Fruit fly (Drosophila melanogaster) whole organism: Measurements from ENCODE around the gene Rbp1.

Experiments used
- CG8478 ChIP-seq: fragments of >200 bp; optimal IDR thresholded peaks from 2 replicates; lab custom pipeline; 2018; ENCODE audit warnings: inconsistent platforms
- Dll ChIP-seq: fragments of >200 bp; optimal IDR thresholded peaks from 2 replicates; lab custom pipeline; 2017
- EcR ChIP-seq, 2 experiments: fragments of >200 bp; optimal IDR thresholded peaks; 2 replicates each; lab custom pipeline; 2017; ENCODE audit warnings: missing biosample characterization in 2 of 2, missing genetic modification characterization in 2 of 2, missing genetic modification reagents in 2 of 2
- pan ChIP-seq: fragments of >200 bp; optimal IDR thresholded peaks from 2 replicates; lab custom pipeline; 2017
- psq ChIP-seq: fragments of >200 bp; optimal IDR thresholded peaks from 2 replicates; lab custom pipeline; 2017
- usp ChIP-seq: fragments of >200 bp; optimal IDR thresholded peaks from 2 replicates; lab custom pipeline; 2017; ENCODE audit warnings: missing biosample characterization, missing genetic modification characterization, mixed read lengths

The Rbp1 gene

DNA sequence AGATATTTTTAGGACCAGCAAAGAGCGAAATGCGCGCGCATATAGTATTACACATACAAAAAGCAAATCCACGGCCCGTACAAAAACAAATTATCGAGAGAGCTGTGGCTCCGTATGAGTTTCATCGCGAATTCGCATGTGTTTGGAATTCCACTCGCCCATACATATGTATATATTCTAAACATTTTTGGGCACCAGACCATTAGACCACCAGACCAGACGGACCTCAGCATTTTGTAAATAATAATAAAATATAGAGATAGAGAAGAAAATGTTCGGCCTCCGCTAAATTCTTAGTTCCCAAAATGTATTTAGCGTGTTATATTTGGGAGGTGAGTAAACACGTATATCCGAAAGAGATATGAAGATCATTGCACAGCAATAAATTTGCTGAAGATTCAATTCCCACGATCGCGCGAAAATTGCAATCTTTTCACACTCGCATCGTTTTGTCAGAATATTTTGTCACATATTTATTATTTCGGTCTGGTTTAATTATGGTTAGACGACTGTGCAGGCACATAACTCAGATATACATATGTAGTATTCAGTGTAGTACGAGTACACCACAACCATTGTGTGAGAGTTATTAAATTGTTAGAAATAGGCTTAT lies 8.0 kb upstream of the Rbp1 start:
- TF ChIP-seq Dll (lab: Kevin White, UChicago) (no peak), usp (no peak), pan (lab: Kevin White, UChicago) (no peak), EcR (GFP tag; optimal IDR thresholded peaks at IDR 0.05; lab: Kevin White, UChicago) (no peak), psq (no peak), CG8478 (lab: Kevin White, UChicago) (no peak)

DNA sequence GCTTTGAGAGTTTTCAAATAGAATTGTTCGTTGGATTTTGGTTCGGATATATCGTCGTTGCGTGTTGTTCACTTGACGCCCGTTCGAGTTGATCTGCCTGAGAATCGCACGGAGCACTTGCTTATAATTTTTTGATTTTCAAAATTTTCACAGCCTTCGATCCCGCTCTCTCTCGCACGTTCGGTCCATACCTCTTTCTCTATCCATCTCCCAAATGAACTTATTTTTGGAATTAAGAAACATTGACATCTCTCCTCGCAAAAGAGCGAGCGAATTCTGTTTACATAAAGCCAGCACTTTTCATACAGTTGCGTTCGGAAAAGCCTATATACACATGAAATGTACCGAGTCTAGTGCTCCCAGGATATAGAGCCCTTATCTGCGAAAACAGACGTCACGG lies 6.9 kb upstream of the Rbp1 start, which contains the start of the genes CG45076, CG45078 and fau:
CG45076 (minus strand) TSS at position 101 of the 400 bp plus-strand sequence.
CG45078 (minus strand) TSS at position 101 of the 400 bp plus-strand sequence.
fau (minus strand) TSS at position 101 of the 400 bp plus-strand sequence.
- no peak for TF ChIP-seq pan (lab: Kevin White, UChicago)
- TF ChIP-seq Dll (lab: Kevin White, UChicago), result no peak
- TF ChIP-seq EcR (GFP tag; optimal IDR thresholded peaks at IDR 0.05; lab: Kevin White, UChicago), result no peak
- no peak for TF ChIP-seq CG8478 (lab: Kevin White, UChicago)
- TF ChIP-seq psq, result no peak
- no peak for TF ChIP-seq usp

DNA sequence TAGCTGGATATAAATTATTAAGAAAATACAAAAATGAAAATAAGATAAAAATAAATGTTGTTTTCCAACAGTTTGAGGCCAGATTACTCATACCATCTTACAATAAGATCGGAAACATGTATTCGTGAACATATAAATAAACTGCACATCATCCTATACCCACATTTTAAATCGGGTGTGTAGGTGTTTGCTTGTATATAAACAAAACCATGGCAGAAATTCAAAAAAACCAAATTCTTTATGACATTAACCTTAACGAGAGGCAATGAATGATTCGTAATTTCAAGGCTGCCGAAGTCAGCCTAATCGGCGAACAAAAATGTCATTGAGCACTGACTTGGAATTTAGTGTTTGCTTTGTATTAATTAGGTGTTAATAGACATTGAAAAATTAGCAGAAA lies 6.0 kb upstream of the Rbp1 start:
- no peak for TF ChIP-seq psq
- no peak for TF ChIP-seq usp
- no peak for TF ChIP-seq Dll (lab: Kevin White, UChicago)
- no peak for TF ChIP-seq pan (lab: Kevin White, UChicago)
- TF ChIP-seq CG8478 (lab: Kevin White, UChicago), result no peak
- TF ChIP-seq EcR (GFP tag; optimal IDR thresholded peaks at IDR 0.05; lab: Kevin White, UChicago), result no peak

- TF ChIP-seq Dll (lab: Kevin White, UChicago), result no peak
- no peak for TF ChIP-seq pan (lab: Kevin White, UChicago)
- no peak for TF ChIP-seq psq
- no peak for TF ChIP-seq usp
- no peak for TF ChIP-seq EcR (GFP tag; optimal IDR thresholded peaks at IDR 0.05; lab: Kevin White, UChicago)
- no peak for TF ChIP-seq CG8478 (lab: Kevin White, UChicago)
Observed at dm6 chr3R:10779269-10779668, 4.9 kb upstream of the Rbp1 start, which contains the start of gene Desi. Desi (plus strand) TSS chr3R:10779569.

dm6 chr3R:10780161-10780560 lies 4.0 kb upstream of the Rbp1 start:
- no peak for TF ChIP-seq usp

dm6 chr3R:10782167-10782566 lies 2.0 kb upstream of the Rbp1 start, which contains the start of gene CG42633:
CG42633 (minus strand) TSS chr3R:10782267.
- TF ChIP-seq psq (no peak), Dll (lab: Kevin White, UChicago) (no peak), usp (no peak), pan (lab: Kevin White, UChicago) (no peak), EcR (GFP tag; optimal IDR thresholded peaks at IDR 0.05; lab: Kevin White, UChicago) (no peak), CG8478 (lab: Kevin White, UChicago) (no peak)

DNA sequence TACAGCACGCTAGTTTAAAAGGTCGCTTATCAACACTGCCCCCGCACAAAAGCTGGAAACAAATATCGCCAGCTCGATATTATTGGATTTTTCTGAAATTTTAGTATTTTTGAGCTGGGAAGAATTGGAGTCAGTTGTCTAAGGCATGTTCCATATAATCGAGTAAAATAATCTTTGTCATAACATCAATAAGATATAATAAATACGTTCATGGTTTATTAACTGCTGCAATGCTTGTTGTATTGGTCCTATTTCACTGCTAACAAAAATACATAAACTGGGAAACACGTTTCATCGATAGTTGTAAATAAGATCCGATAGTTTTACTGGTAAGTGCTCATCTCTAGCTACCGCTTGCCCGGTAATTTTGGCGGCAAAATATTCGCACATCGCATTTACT lies 4.0 kb downstream of the Rbp1 start, which contains the start of the genes Art1 and Mcm5:
Art1 (minus strand) TSS at position 41 of the 400 bp plus-strand sequence.
Mcm5 (plus strand) TSS at position 339 of the 400 bp plus-strand sequence.
- TF ChIP-seq psq, result no peak
- TF ChIP-seq usp, result no peak
- no peak for TF ChIP-seq EcR (GFP tag; optimal IDR thresholded peaks at IDR 0.05; lab: Kevin White, UChicago)

DNA sequence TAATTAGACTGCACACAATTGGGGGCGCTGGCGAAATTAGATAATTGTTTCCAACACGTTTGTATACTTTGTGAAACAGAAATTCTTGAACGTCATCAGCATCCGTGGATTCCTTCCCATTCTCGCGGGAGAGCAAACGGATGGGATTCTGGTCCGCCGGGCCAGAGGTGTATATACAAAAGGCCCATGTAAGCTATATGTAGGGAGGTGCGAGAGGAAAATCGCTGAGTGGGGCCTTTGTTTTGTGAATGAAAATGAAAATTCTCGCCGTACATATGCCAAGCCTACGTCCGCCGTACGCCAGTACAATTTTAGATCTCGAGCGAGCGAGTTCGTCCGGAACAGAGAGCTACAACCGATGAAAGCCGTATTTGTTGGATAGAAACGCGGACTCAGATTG lies 8.4 kb downstream of the Rbp1 start, which contains the start of gene CG14687:
CG14687 (plus strand) TSS at position 301 of the 400 bp plus-strand sequence.
- TF ChIP-seq CG8478 (lab: Kevin White, UChicago), result no peak
- TF ChIP-seq psq, result no peak

DNA sequence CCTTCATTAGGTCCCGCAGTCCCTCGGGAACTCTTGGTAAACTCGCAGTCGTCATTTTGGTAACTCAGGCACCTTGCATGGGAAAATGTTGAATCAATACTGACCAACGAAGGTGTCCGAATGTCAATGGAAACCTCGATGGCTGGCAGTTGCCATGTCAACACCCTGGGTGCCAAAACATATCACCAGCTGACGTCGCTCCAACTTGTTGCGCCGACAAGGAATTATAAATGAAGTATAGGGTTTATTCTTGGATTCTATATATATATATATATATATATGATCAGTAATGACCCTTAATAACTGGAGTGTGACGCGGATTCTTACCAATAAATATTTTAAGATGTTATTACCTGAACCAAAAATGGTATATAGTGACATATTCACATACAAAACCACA lies 19.7 kb downstream of the Rbp1 start, which contains the start of gene CG14692:
CG14692 (minus strand) TSS at position 101 of the 400 bp plus-strand sequence.
- TF ChIP-seq CG8478 (lab: Kevin White, UChicago) (no peak), psq (no peak), Dll (lab: Kevin White, UChicago) (no peak), EcR (GFP tag; optimal IDR thresholded peaks at IDR 0.05; lab: Kevin White, UChicago) (no peak), usp (no peak), pan (lab: Kevin White, UChicago) (no peak)

DNA sequence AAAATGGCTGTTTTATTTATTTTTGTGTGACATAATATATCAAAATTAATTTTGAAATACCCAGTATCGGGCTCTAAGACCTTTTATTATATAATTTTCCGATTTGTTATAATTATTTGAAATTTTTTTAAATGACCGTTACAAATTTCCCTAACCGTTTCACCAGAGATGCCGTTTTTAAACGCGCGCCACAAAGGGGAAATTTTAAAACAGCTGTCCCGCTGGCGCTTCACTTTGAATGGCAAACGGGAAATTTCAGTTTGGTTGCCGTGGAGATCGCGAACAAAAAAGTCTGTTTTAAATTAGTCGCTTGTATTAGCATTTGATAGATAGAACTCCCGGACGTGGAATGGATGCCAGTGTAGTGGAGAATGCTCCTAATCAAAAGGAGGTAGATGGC lies 30.8 kb downstream of the Rbp1 start, which contains the start of the genes CG14693 and TTLL15:
CG14693 (minus strand) TSS at position 16 of the 400 bp plus-strand sequence.
TTLL15 (plus strand) TSS at position 257 of the 400 bp plus-strand sequence.
- TF ChIP-seq pan (lab: Kevin White, UChicago) (no peak), CG8478 (lab: Kevin White, UChicago) (no peak), EcR (GFP tag; optimal IDR thresholded peaks at IDR 0.05; lab: Kevin White, UChicago) (no peak), usp (no peak), psq (no peak), Dll (lab: Kevin White, UChicago) (no peak)

- no peak for TF ChIP-seq EcR (GFP tag; optimal IDR thresholded peaks at IDR 0.05; lab: Kevin White, UChicago)
- peak; percentile 84 for TF ChIP-seq Dll (lab: Kevin White, UChicago)
Observed at dm6 chr3R:10826796-10827524, 42.8 kb downstream of the Rbp1 start, which contains the start of gene Cad86C. Cad86C (plus strand) TSS chr3R:10827079.

DNA sequence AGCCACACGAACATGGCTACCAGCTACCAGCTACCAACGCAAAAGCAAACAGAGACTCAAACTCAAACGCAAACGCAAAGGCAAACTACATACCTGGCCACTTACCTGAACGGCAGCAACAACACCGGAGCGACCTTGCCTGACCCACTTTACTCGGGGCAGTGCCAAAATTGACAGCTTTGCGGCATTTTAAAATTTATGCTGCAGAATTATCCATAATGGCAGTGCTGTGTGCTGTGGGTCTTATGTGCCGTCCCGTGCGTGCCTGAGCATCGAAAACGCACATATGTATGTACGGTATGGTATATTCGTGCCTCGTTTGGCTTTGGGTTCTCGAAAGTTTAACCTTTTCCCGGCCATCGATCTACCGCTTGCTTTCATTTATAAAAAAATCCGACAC lies 44.5 kb downstream of the Rbp1 start:
- TF ChIP-seq Dll (lab: Kevin White, UChicago) (no peak), pan (lab: Kevin White, UChicago) (no peak)
